Fruit fly (Drosophila melanogaster): ENCODE data around the gene CG31460.
A peak's percentile ranks its signal among the peaks of the same experiment; 100 is the strongest.

The CG31460 gene

dm6 chr3R:8552308-8552707, 10.2 kb upstream of the CG31460 start, which contains the start of gene Or85d (continued):
- TF ChIP-seq sisA (GFP tag; IDR thresholded peaks at IDR 0.05) = no peak
- no peak for TF ChIP-seq Adf1 (GFP tag; IDR thresholded peaks at IDR 0.05)
- TF ChIP-seq zen2 (GFP tag; IDR thresholded peaks at IDR 0.05; ENCODE audit: partially characterized antibody) = no peak
- no peak for TF ChIP-seq CG4707 (GFP tag; optimal IDR thresholded peaks at IDR 0.05)
- no peak for TF ChIP-seq CG5245 (GFP tag; optimal IDR thresholded peaks at IDR 0.05)

DNA sequence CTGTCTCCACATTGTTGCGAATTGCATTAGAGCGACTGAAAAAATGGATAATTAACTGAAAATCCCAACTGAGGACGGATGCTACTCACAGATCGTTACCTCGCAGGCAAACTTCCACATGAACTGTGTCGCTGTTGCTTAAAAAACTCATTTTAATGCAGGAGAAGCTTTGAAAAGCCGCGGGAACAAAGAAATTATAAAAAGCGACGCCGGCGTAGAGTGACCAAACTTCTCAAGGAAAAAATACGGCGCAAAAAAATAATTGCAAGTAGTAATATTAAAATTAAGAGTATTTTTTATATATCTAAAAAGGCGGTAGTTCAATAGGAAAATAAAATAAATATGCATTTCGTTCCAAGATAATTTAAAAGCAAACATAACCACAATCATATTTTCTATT, 951 bp upstream of the CG31460 start, which contains the start of gene pch2:
Gene pch2 (minus strand): TSS at position 243 of the 400 bp plus-strand sequence.
- TF ChIP-seq Trl (optimal IDR thresholded peaks at IDR 0.05) (no peak), Trl (GFP tag; optimal IDR thresholded peaks at IDR 0.05) (no peak), scrt (GFP tag; optimal IDR thresholded peaks at IDR 0.05) (peak; percentile 35), org-1 (GFP tag; optimal IDR thresholded peaks at IDR 0.05) (no peak), Ada2b (GFP tag; IDR thresholded peaks at IDR 0.05) (no peak), CG4328 (GFP tag; optimal IDR thresholded peaks at IDR 0.05) (no peak), CG15269 (tag; optimal IDR thresholded peaks at IDR 0.05) (no peak), CG9797 (GFP tag; optimal IDR thresholded peaks at IDR 0.05) (peak; percentile 28), CkIIα-i1 (GFP tag; IDR thresholded peaks at IDR 0.05) (no peak), CG13624 (GFP tag; optimal IDR thresholded peaks at IDR 0.05) (no peak), sens (GFP tag) (peak; percentile 11), Dref (GFP tag; IDR thresholded peaks at IDR 0.05) (no peak), gfzf (GFP tag; optimal IDR thresholded peaks at IDR 0.05) (peak; percentile 55), Hr51 (GFP tag; optimal IDR thresholded peaks at IDR 0.05) (no peak), CG7839 (tag; optimal IDR thresholded peaks at IDR 0.05) (no peak), CG4360 (GFP tag; IDR thresholded peaks at IDR 0.05) (no peak), btn (GFP tag; optimal IDR thresholded peaks at IDR 0.05) (no peak), ssp (GFP tag; IDR thresholded peaks at IDR 0.05) (no peak), CG12219 (GFP tag; optimal IDR thresholded peaks at IDR 0.05) (no peak), CG2712 (tag; optimal IDR thresholded peaks at IDR 0.05) (no peak), CG17829 (tag; optimal IDR thresholded peaks at IDR 0.05) (no peak), Atf-2 (GFP tag; optimal IDR thresholded peaks at IDR 0.05) (no peak), CG1603 (tag; optimal IDR thresholded peaks at IDR 0.05) (no peak), Dad (GFP tag; optimal IDR thresholded peaks at IDR 0.05) (no peak), E2f2 (GFP tag; IDR thresholded peaks at IDR 0.05) (peak; percentile 76), CG4404 (GFP tag; IDR thresholded peaks at IDR 0.05) (no peak), CG8944 (GFP tag; optimal IDR thresholded peaks at IDR 0.05) (no peak), CG8089 (GFP tag; optimal IDR thresholded peaks at IDR 0.05) (no peak), ase (GFP tag; IDR thresholded peaks at IDR 0.05) (no peak), CG1529 (GFP tag; optimal IDR thresholded peaks at IDR 0.05) (no peak), CG7963 (GFP tag; IDR thresholded peaks at IDR 0.05; ENCODE audit: partially characterized antibody) (no peak), pzg (GFP tag; optimal IDR thresholded peaks at IDR 0.05) (peak; percentile 16), Dp (GFP tag; optimal IDR thresholded peaks at IDR 0.05) (peak; percentile 66)

- TF ChIP-seq fd3F (GFP tag; optimal IDR thresholded peaks at IDR 0.05) = no peak
- no peak for TF ChIP-seq z (GFP tag; IDR thresholded peaks at IDR 0.05)
- TF ChIP-seq nau (GFP tag; optimal IDR thresholded peaks at IDR 0.05) = no peak
- no peak for TF ChIP-seq CG6254 (GFP tag; optimal IDR thresholded peaks at IDR 0.05)
- no peak for TF ChIP-seq cato (GFP tag; optimal IDR thresholded peaks at IDR 0.05; ENCODE audit: borderline replicate concordance)
- no peak for TF ChIP-seq Stat92E (GFP tag; optimal IDR thresholded peaks at IDR 0.05)
- peak; percentile 64 for TF ChIP-seq lilli (GFP tag; optimal IDR thresholded peaks at IDR 0.05)
- TF ChIP-seq NC2β (GFP tag; optimal IDR thresholded peaks at IDR 0.05) = peak; percentile 42
- no peak for TF ChIP-seq inv (GFP tag; IDR thresholded peaks at IDR 0.05; ENCODE audit: partially characterized antibody)
- TF ChIP-seq seq (GFP tag; IDR thresholded peaks at IDR 0.05) = no peak
- TF ChIP-seq hth (optimal IDR thresholded peaks at IDR 0.05) = no peak
- peak; percentile 25 for TF ChIP-seq CG12942 (GFP tag; optimal IDR thresholded peaks at IDR 0.05)
- peak; percentile 21 for TF ChIP-seq CG9817 (tag; optimal IDR thresholded peaks at IDR 0.05)
- TF ChIP-seq Bgb (GFP tag; IDR thresholded peaks at IDR 0.05; ENCODE audit: partially characterized antibody) = no peak
These were observed 1.3 kb downstream of the CG31460 start, which contains the start of gene Cenp-C for dm6 chr3R:8563774-8564173. Gene Cenp-C, plus strand, starts transcription at chr3R:8564105.
